ENCODE assay signal across 3 fruit fly cellular contexts in genomic region chrX:18082674-18083073, dm6.
TF ChIP-seq lines count a peak whose summit lies in the region.

No protein-coding gene starts in this region.

- no peak for TF ChIP-seq CTCF in whole organism, embryonic (GFP tag; optimal IDR thresholded peaks at IDR 0.05; lab: Kevin White, UChicago)

TF ChIP-seq in whole organism, embryonic, 481 proteins besides CTCF, POLR2A, EP300 and RAD21 (continues in another document):
- TF ChIP-seq CG4328 (GFP tag; optimal IDR thresholded peaks at IDR 0.05; lab: Kevin White, UChicago) (peak; percentile 30), CrebB (tag; optimal IDR thresholded peaks at IDR 0.05; lab: Kevin White, UChicago) (peak; percentile 62), slbo (GFP tag; IDR thresholded peaks at IDR 0.05; lab: Robert Waterston, UW) (no peak), CG6813 (GFP tag; optimal IDR thresholded peaks at IDR 0.05; lab: Kevin White, UChicago) (peak; percentile 28), ken (GFP tag; IDR thresholded peaks at IDR 0.05; lab: Robert Waterston, UW) (no peak), NfI (GFP tag; optimal IDR thresholded peaks at IDR 0.05; lab: Kevin White, UChicago) (peak; percentile 7), CG33557 (GFP tag; optimal IDR thresholded peaks at IDR 0.05; lab: Kevin White, UChicago) (no peak), CG31365 (tag; optimal IDR thresholded peaks at IDR 0.05; lab: Kevin White, UChicago) (peak; percentile 31), mirr (GFP tag; optimal IDR thresholded peaks at IDR 0.05; lab: Kevin White, UChicago) (peak; percentile 84), YL-1 (GFP tag; optimal IDR thresholded peaks at IDR 0.05; lab: Kevin White, UChicago) (peak; percentile 1), scrt (GFP tag; optimal IDR thresholded peaks at IDR 0.05; lab: Kevin White, UChicago) (no peak), CG14014 (GFP tag; IDR thresholded peaks at IDR 0.05; lab: Robert Waterston, UW) (peak; percentile 50; the same call in 1 of the 2 replicates), CG3281 (GFP tag; optimal IDR thresholded peaks at IDR 0.05; lab: Kevin White, UChicago) (peak; percentile 37), Sox102F (GFP tag; optimal IDR thresholded peaks at IDR 0.05; lab: Kevin White, UChicago) (no peak), fd3F (GFP tag; optimal IDR thresholded peaks at IDR 0.05; lab: Kevin White, UChicago) (peak; percentile 34), inv (GFP tag; IDR thresholded peaks at IDR 0.05; lab: Robert Waterston, UW; ENCODE audit: partially characterized antibody) (no peak), CG12071 (GFP tag; optimal IDR thresholded peaks at IDR 0.05; lab: Kevin White, UChicago) (peak; percentile 55), hkb (optimal IDR thresholded peaks at IDR 0.05; lab: Kevin White, UChicago) (no peak), hkb (GFP tag; IDR thresholded peaks at IDR 0.05; lab: Robert Waterston, UW) (0 out of 2 replicates have a peak, but pooled peaks have one; percentile 40), CG18599 (GFP tag; optimal IDR thresholded peaks at IDR 0.05; lab: Kevin White, UChicago) (peak; percentile 58), pfk (GFP tag; optimal IDR thresholded peaks at IDR 0.05; lab: Kevin White, UChicago) (peak; percentile 31), trem (tag; optimal IDR thresholded peaks at IDR 0.05; lab: Kevin White, UChicago) (no peak), CG12299 (tag; optimal IDR thresholded peaks at IDR 0.05; lab: Kevin White, UChicago) (peak; percentile 67), esg (GFP tag; conservative IDR thresholded peaks at IDR 0.05; lab: Robert Waterston, UW) (no peak), CG5180 (GFP tag; optimal IDR thresholded peaks at IDR 0.05; lab: Kevin White, UChicago) (peak; percentile 8), BtbVII (GFP tag; optimal IDR thresholded peaks at IDR 0.05; lab: Kevin White, UChicago) (peak; percentile 10), CG8281 (tag; optimal IDR thresholded peaks at IDR 0.05; lab: Kevin White, UChicago) (peak; percentile 21), Elba2 (GFP tag; optimal IDR thresholded peaks at IDR 0.05; lab: Kevin White, UChicago) (no peak), wek (GFP tag; optimal IDR thresholded peaks at IDR 0.05; lab: Kevin White, UChicago) (peak; percentile 47), CG6765 (GFP tag; optimal IDR thresholded peaks at IDR 0.05; lab: Kevin White, UChicago) (peak; percentile 59)

TF ChIP-seq in whole organism, prepupa, 60 proteins besides CTCF, POLR2A, EP300 and RAD21:
- TF ChIP-seq dsx (GFP tag; optimal IDR thresholded peaks at IDR 0.05; lab: Kevin White, UChicago; ENCODE audit: poor library complexity, severe bottlenecking) (no peak), acj6 (GFP tag; optimal IDR thresholded peaks at IDR 0.05; lab: Kevin White, UChicago) (no peak), fkh (GFP tag; optimal IDR thresholded peaks at IDR 0.05; lab: Kevin White, UChicago) (peak; percentile 82), CG3919 (GFP tag; optimal IDR thresholded peaks at IDR 0.05; lab: Kevin White, UChicago) (no peak), svp (GFP tag; lab: Kevin White, UChicago) (peak; percentile 37)

TF ChIP-seq in whole organism, wandering third instar larva, 38 proteins besides CTCF, POLR2A, EP300 and RAD21:
- TF ChIP-seq Rel (GFP tag; optimal IDR thresholded peaks at IDR 0.05; lab: Kevin White, UChicago) (no peak), Rel (tag; optimal IDR thresholded peaks at IDR 0.05; lab: Kevin White, UChicago) (peak; percentile 92), dl (GFP tag; optimal IDR thresholded peaks at IDR 0.05; lab: Kevin White, UChicago; ENCODE audit: insufficient read depth in 1 of 2, partially characterized antibody in 2 of 2) (no peak), Dfd (GFP tag; optimal IDR thresholded peaks at IDR 0.05; lab: Kevin White, UChicago) (no peak), Dif (GFP tag; optimal IDR thresholded peaks at IDR 0.05; lab: Kevin White, UChicago; ENCODE audit: partially characterized antibody) (no peak)
